Fruit fly (Drosophila melanogaster) whole organism, embryonic: Measurements from ENCODE around the gene CG14352.

Source experiments
- CG15479 ChIP-seq: fragments of 200-800 bp; sonication (Bioruptor generic); optimal IDR thresholded peaks from 3 replicates; lab custom pipeline; 2019; ENCODE audit warnings: missing biosample characterization, mild to moderate bottlenecking, missing genetic modification characterization, moderate library complexity
- E2f2 ChIP-seq: fragments of 200-800 bp; sonication (Bioruptor generic); IDR thresholded peaks from 2 replicates; pipeline ENCODE4 v1.3.6; 2022; ENCODE audit warnings: missing biosample characterization, missing genetic modification characterization
- amos ChIP-seq: fragments of 200-800 bp; sonication (Bioruptor generic); IDR thresholded peaks from 2 replicates; pipeline ENCODE4 v1.3.6; 2022; ENCODE audit warnings: missing biosample characterization, missing genetic modification characterization; ENCODE audit not compliant: partially characterized antibody

DNA sequence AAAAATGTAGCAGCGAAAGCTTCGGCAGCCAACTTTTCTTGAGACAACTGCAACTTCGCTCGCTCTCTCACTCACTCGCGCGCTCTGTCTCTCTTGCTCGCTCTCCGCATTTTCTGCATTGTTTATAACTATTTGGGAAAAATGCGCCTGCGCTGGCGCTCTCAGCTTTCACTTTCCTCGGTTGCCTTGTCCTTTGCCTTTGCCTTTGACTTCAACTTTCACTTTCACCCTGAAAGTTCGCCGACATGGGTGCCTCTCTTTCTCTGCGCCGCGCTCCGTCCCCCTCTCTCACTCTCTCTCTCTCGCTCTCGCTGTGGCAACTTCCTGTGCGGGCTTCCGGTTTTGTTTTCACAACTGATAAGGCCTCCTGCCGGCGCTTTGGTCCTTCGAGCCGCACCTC is 6.5 kb downstream of the CG14352 start:
- TF ChIP-seq CG15479 (GFP tag; lab: Kevin White, UChicago) (no peak), amos (GFP tag; lab: Robert Waterston, UW) (no peak), E2f2 (GFP tag; lab: Robert Waterston, UW) (no peak)
